Fruit fly (Drosophila melanogaster) whole organism, embryonic: ENCODE measurements around the gene lute.

ENCODE experiments used
- Atf-2 ChIP-seq: fragments of 200-800 bp; sonication (Bioruptor generic); optimal IDR thresholded peaks from 2 replicates; lab custom pipeline; 2016; ENCODE audit warnings: missing biosample characterization, missing genetic modification characterization
- CG1024 ChIP-seq: fragments of 200-800 bp; sonication (Bioruptor generic); IDR thresholded peaks from 2 replicates; pipeline ENCODE4 v1.3.6; 2022; ENCODE audit warnings: missing biosample characterization, missing genetic modification characterization
- CG11723 ChIP-seq: fragments of 200-800 bp; sonication (Bioruptor generic); optimal IDR thresholded peaks from 2 replicates; lab custom pipeline; 2017; ENCODE audit warnings: missing biosample characterization, mild to moderate bottlenecking, missing genetic modification characterization
- CG12104 ChIP-seq: fragments of 200-800 bp; sonication (Bioruptor generic); optimal IDR thresholded peaks from 3 replicates; lab custom pipeline; 2016; ENCODE audit warnings: missing biosample characterization, missing genetic modification characterization
- CG12219 ChIP-seq: fragments of 200-800 bp; sonication (Bioruptor generic); optimal IDR thresholded peaks from 3 replicates; lab custom pipeline; 2018; ENCODE audit warnings: missing biosample characterization, mild to moderate bottlenecking, missing genetic modification characterization
- CG1529 ChIP-seq: fragments of 200-800 bp; sonication (Bioruptor generic); optimal IDR thresholded peaks from 3 replicates; lab custom pipeline; 2018; ENCODE audit warnings: missing biosample characterization, missing genetic modification characterization
- CG15696 ChIP-seq: fragments of 200-800 bp; sonication (Bioruptor generic); optimal IDR thresholded peaks from 2 replicates; lab custom pipeline; 2019; ENCODE audit warnings: missing biosample characterization, mild to moderate bottlenecking, missing genetic modification characterization, moderate library complexity
- CG17612 ChIP-seq: fragments of 200-800 bp; sonication (Bioruptor generic); IDR thresholded peaks from 2 replicates; pipeline ENCODE4 v1.3.6; 2022; ENCODE audit warnings: missing biosample characterization, missing genetic modification characterization
- CG34422 ChIP-seq: fragments of 200-800 bp; sonication (Bioruptor generic); IDR thresholded peaks from 3 replicates; pipeline ENCODE4 v1.3.6; 2022; ENCODE audit warnings: missing biosample characterization, missing genetic modification characterization
- CG4424 ChIP-seq: fragments of 200-800 bp; sonication (Bioruptor generic); optimal IDR thresholded peaks from 3 replicates; lab custom pipeline; 2016; ENCODE audit warnings: missing biosample characterization, missing genetic modification characterization
- CG9437 ChIP-seq: fragments of 200-800 bp; sonication (Bioruptor generic); optimal IDR thresholded peaks from 2 replicates; lab custom pipeline; 2018; ENCODE audit warnings: missing biosample characterization, mild to moderate bottlenecking, missing genetic modification characterization
- CG9817 ChIP-seq: fragments of 200-800 bp; sonication (Bioruptor generic); optimal IDR thresholded peaks from 2 replicates; lab custom pipeline; 2018; ENCODE audit warnings: missing biosample characterization, mild to moderate bottlenecking, missing genetic modification characterization, moderate library complexity
- CHES-1-like ChIP-seq: fragments of 200-800 bp; sonication (Bioruptor generic); optimal IDR thresholded peaks from 2 replicates; lab custom pipeline; 2016; ENCODE audit warnings: missing biosample characterization, missing genetic modification characterization
- D19B ChIP-seq: fragments of 200-800 bp; sonication (Bioruptor generic); optimal IDR thresholded peaks from 2 replicates; lab custom pipeline; 2017; ENCODE audit warnings: missing biosample characterization, mild to moderate bottlenecking, missing genetic modification characterization
- Dad ChIP-seq: fragments of 200-800 bp; sonication (Bioruptor generic); optimal IDR thresholded peaks from 3 replicates; lab custom pipeline; 2016; ENCODE audit warnings: missing biosample characterization, missing genetic modification characterization
- Dip3 ChIP-seq: fragments of 200-800 bp; sonication (Bioruptor generic); optimal IDR thresholded peaks from 3 replicates; lab custom pipeline; 2016; ENCODE audit warnings: missing biosample characterization, missing genetic modification characterization
- ERR ChIP-seq: fragments of 200-800 bp; sonication (Bioruptor generic); optimal IDR thresholded peaks from 2 replicates; lab custom pipeline; 2016; ENCODE audit warnings: missing biosample characterization, missing genetic modification characterization
- Ets97D ChIP-seq: fragments of 200-800 bp; sonication (Bioruptor generic); optimal IDR thresholded peaks from 3 replicates; lab custom pipeline; 2016; ENCODE audit warnings: missing biosample characterization, missing genetic modification characterization
- Hmx ChIP-seq: fragments of 200-800 bp; sonication (Bioruptor generic); optimal IDR thresholded peaks from 2 replicates; lab custom pipeline; 2016; ENCODE audit warnings: missing biosample characterization, missing genetic modification characterization
- Jarid2 ChIP-seq: fragments of 200-800 bp; sonication (Bioruptor generic); optimal IDR thresholded peaks from 3 replicates; lab custom pipeline; 2017; ENCODE audit warnings: mild to moderate bottlenecking, missing biosample characterization, missing genetic modification reagents, missing genetic modification characterization
- Lim3 ChIP-seq: fragments of 200-800 bp; sonication (Bioruptor generic); IDR thresholded peaks from 2 replicates; pipeline ENCODE4 v1.3.6; 2022; ENCODE audit warnings: missing biosample characterization, missing genetic modification characterization
- Myb ChIP-seq: fragments of 200-800 bp; sonication (Bioruptor generic); optimal IDR thresholded peaks from 2 replicates; lab custom pipeline; 2016; ENCODE audit warnings: missing biosample characterization, missing genetic modification characterization
- Nf-YC ChIP-seq: fragments of 200-800 bp; optimal IDR thresholded peaks from 3 replicates; lab custom pipeline; 2019; ENCODE audit warnings: missing biosample characterization, mild to moderate bottlenecking, missing genetic modification characterization, moderate library complexity
- Oli ChIP-seq: fragments of 200-800 bp; sonication (Bioruptor generic); optimal IDR thresholded peaks from 2 replicates; lab custom pipeline; 2018; ENCODE audit warnings: missing biosample characterization, mild to moderate bottlenecking, missing genetic modification characterization, moderate library complexity
- bbx ChIP-seq: fragments of 200-800 bp; sonication (Bioruptor generic); IDR thresholded peaks from 2 replicates; pipeline ENCODE4 v1.3.6; 2022; ENCODE audit warnings: missing biosample characterization, missing genetic modification characterization; ENCODE audit not compliant: partially characterized antibody
- cato ChIP-seq: fragments of 200-800 bp; sonication (Bioruptor generic); optimal IDR thresholded peaks from 2 replicates; lab custom pipeline; 2016; ENCODE audit warnings: missing biosample characterization, missing genetic modification characterization, borderline replicate concordance
- cg ChIP-seq: fragments of 200-800 bp; sonication (Bioruptor generic); optimal IDR thresholded peaks from 3 replicates; lab custom pipeline; 2019; ENCODE audit warnings: missing biosample characterization, mild to moderate bottlenecking, missing genetic modification characterization, moderate library complexity
- chn ChIP-seq: fragments of 200-800 bp; sonication (Bioruptor generic); optimal IDR thresholded peaks from 2 replicates; lab custom pipeline; 2016; ENCODE audit warnings: missing biosample characterization, missing genetic modification characterization
- dmrt99B ChIP-seq: fragments of 200-800 bp; sonication (Bioruptor generic); optimal IDR thresholded peaks from 2 replicates; lab custom pipeline; 2018; ENCODE audit warnings: missing biosample characterization, mild to moderate bottlenecking, missing genetic modification characterization, moderate library complexity
- dysf ChIP-seq: fragments of 200-800 bp; sonication (Bioruptor generic); IDR thresholded peaks from 3 replicates; pipeline ENCODE4 v1.3.6; 2022; ENCODE audit warnings: missing biosample characterization, missing genetic modification characterization
- ftz-f1 ChIP-seq: fragments of 200-800 bp; sonication (Bioruptor generic); optimal IDR thresholded peaks from 2 replicates; lab custom pipeline; 2016; ENCODE audit warnings: missing biosample characterization, missing genetic modification characterization
- gfzf ChIP-seq: fragments of 200-800 bp; sonication (Bioruptor generic); optimal IDR thresholded peaks from 2 replicates; lab custom pipeline; 2016; ENCODE audit warnings: missing biosample characterization, mild to moderate bottlenecking, missing genetic modification characterization, moderate library complexity
- grn ChIP-seq: fragments of 200-800 bp; sonication (Bioruptor generic); optimal IDR thresholded peaks from 3 replicates; lab custom pipeline; 2017; ENCODE audit warnings: missing biosample characterization, missing genetic modification characterization
- hbn ChIP-seq: fragments of 200-800 bp; sonication (Bioruptor generic); IDR thresholded peaks from 2 replicates; pipeline ENCODE4 v1.3.6; 2022; ENCODE audit warnings: missing biosample characterization, missing genetic modification characterization; ENCODE audit not compliant: partially characterized antibody
- her ChIP-seq: fragments of 200-800 bp; sonication (Bioruptor generic); optimal IDR thresholded peaks from 2 replicates; lab custom pipeline; 2016; ENCODE audit warnings: missing biosample characterization, missing genetic modification characterization
- klu ChIP-seq: fragments of 200-800 bp; sonication (Bioruptor generic); IDR thresholded peaks from 2 replicates; pipeline ENCODE4 v1.3.6; 2022; ENCODE audit warnings: missing biosample characterization, missing genetic modification characterization
- lov ChIP-seq, 2 experiments: fragments of 200-800 bp in 1 of 2; fragments of >200 bp in 1 of 2; sonication (Bioruptor generic) in 1 of 2; IDR thresholded peaks in 1 of 2; optimal IDR thresholded peaks in 1 of 2; 2 replicates in 1 of 2; 3 replicates in 1 of 2; pipeline versions ENCODE4 v1.3.6 to Lab custom; 2017 to 2022; ENCODE audit warnings: missing biosample characterization in 1 of 2, missing genetic modification characterization in 1 of 2
- mam ChIP-seq: fragments of 200-800 bp; sonication (Bioruptor generic); optimal IDR thresholded peaks from 3 replicates; lab custom pipeline; 2016; ENCODE audit warnings: missing biosample characterization, missing genetic modification characterization
- onecut ChIP-seq: fragments of 200-800 bp; sonication (Bioruptor generic); IDR thresholded peaks from 2 replicates; pipeline ENCODE4 v1.3.6; 2022; ENCODE audit warnings: missing biosample characterization, missing genetic modification characterization
- pan ChIP-seq, 4 experiments: fragments of >200 bp in 3 of 4; fragments of 200-800 bp in 1 of 4; sonication (Bioruptor generic) in 1 of 4; optimal IDR thresholded peaks in 3 of 4; IDR thresholded peaks in 1 of 4; 2 replicates each; pipeline versions ENCODE4 v1.3.6 to Lab custom; 2017 to 2022; ENCODE audit warnings: missing biosample characterization in 2 of 4, missing genetic modification characterization in 2 of 4, mixed read lengths in 1 of 4
- psq ChIP-seq: fragments of 200-800 bp; sonication (Bioruptor generic); optimal IDR thresholded peaks from 2 replicates; lab custom pipeline; 2017; ENCODE audit warnings: missing biosample characterization, missing genetic modification characterization
- repo ChIP-seq: fragments of 200-800 bp; sonication (Bioruptor generic); optimal IDR thresholded peaks from 2 replicates; lab custom pipeline; 2016; ENCODE audit warnings: missing biosample characterization, missing genetic modification characterization
- sens-2 ChIP-seq: fragments of 200-800 bp; sonication (Bioruptor generic); IDR thresholded peaks from 2 replicates; pipeline ENCODE4 v1.3.6; 2022; ENCODE audit warnings: missing biosample characterization, missing genetic modification characterization
- sqz ChIP-seq: fragments of 200-800 bp; sonication (Bioruptor generic); optimal IDR thresholded peaks from 3 replicates; lab custom pipeline; 2018; ENCODE audit warnings: missing biosample characterization, mild to moderate bottlenecking, missing genetic modification characterization
- ssp ChIP-seq: fragments of 200-800 bp; sonication (Bioruptor generic); IDR thresholded peaks from 2 replicates; pipeline ENCODE4 v1.3.6; 2022; ENCODE audit warnings: missing biosample characterization, missing genetic modification characterization
- stwl ChIP-seq: fragments of 200-800 bp; sonication (Bioruptor generic); optimal IDR thresholded peaks from 3 replicates; lab custom pipeline; 2018; ENCODE audit warnings: missing biosample characterization, mild to moderate bottlenecking, missing genetic modification characterization, moderate library complexity
- usp ChIP-seq: fragments of >200 bp; optimal IDR thresholded peaks from 2 replicates; lab custom pipeline; 2017; ENCODE audit warnings: missing biosample characterization, missing genetic modification characterization

Gene lute

dm6 chr3R:17386168-17386819 lies 6.5 kb downstream of the lute start (continued):
- TF ChIP-seq dmrt99B, result peak; percentile 85
- peak; percentile 48 for TF ChIP-seq ssp (GFP tag; lab: Robert Waterston, UW)
- peak; percentile 17 for TF ChIP-seq sqz
- TF ChIP-seq Ets97D (GFP tag; lab: Kevin White, UChicago), result no peak
- TF ChIP-seq CG1024 (GFP tag; lab: Robert Waterston, UW), result peak; percentile 28; the same call in 1 of the 2 replicates
- TF ChIP-seq grn, result no peak
- TF ChIP-seq, all 482 proteins: peak for 287

dm6 chr3R:17391313-17391845 lies 11.6 kb downstream of the lute start, which contains the start of the genes Brf and sds22:
Brf (minus strand) TSS chr3R:17391337.
sds22 (plus strand) TSS chr3R:17391594.
- TF ChIP-seq lov (optimal IDR thresholded peaks at IDR 0.05; lab: Kevin White, UChicago) (no peak), lov (GFP tag; IDR thresholded peaks at IDR 0.05; lab: Robert Waterston, UW) (peak; percentile 86; the same call in 2 of the 3 replicates), klu (GFP tag; lab: Robert Waterston, UW) (peak; percentile 94), psq (GFP tag; lab: Kevin White, UChicago) (peak; percentile 85), CG9437 (peak; percentile 88), Lim3 (GFP tag; lab: Robert Waterston, UW) (no peak), Hmx (peak; percentile 90), Myb (GFP tag; lab: Kevin White, UChicago) (peak; percentile 81), CG1529 (GFP tag; lab: Kevin White, UChicago) (peak; percentile 86), mam (peak; percentile 97), Jarid2 (GFP tag; lab: Kevin White, UChicago) (peak; percentile 62), CG34422 (GFP tag; lab: Robert Waterston, UW) (peak; percentile 97), gfzf (peak; percentile 34), Dad (GFP tag; lab: Kevin White, UChicago) (peak; percentile 95), onecut (GFP tag; lab: Robert Waterston, UW) (peak; percentile 79), pan (optimal IDR thresholded peaks at IDR 0.05; lab: Kevin White, UChicago) (no peak), pan (GFP tag; optimal IDR thresholded peaks at IDR 0.05 in 1 of 2, IDR thresholded peaks at IDR 0.05 in 1 of 2) (peak in 1 of 2 experiments; percentile 93), CG11723 (GFP tag; lab: Kevin White, UChicago) (peak; percentile 88), Atf-2 (peak; percentile 94), hbn (GFP tag; lab: Robert Waterston, UW) (peak; percentile 72), ERR (GFP tag; lab: Kevin White, UChicago) (peak; percentile 89), CG12104 (peak; percentile 94), ftz-f1 (peak; percentile 72), CHES-1-like (GFP tag; lab: Kevin White, UChicago) (peak; percentile 93), CG9817 (tag; lab: Kevin White, UChicago) (peak; percentile 98), her (GFP tag; lab: Kevin White, UChicago) (peak; percentile 88), cato (GFP tag; lab: Kevin White, UChicago) (peak; percentile 89), chn (GFP tag; lab: Kevin White, UChicago) (peak; percentile 97), D19B (GFP tag; lab: Kevin White, UChicago) (peak; percentile 87), Oli (tag; lab: Kevin White, UChicago) (peak; percentile 92), bbx (GFP tag; lab: Robert Waterston, UW) (peak; percentile 39; the same call in 1 of the 2 replicates), CG12219 (GFP tag; lab: Kevin White, UChicago) (peak; percentile 86), dysf (peak; percentile 96), sens-2 (GFP tag; lab: Robert Waterston, UW) (peak; percentile 87; the same call in 1 of the 2 replicates), Dip3 (GFP tag; lab: Kevin White, UChicago) (peak; percentile 97), cg (no peak), repo (GFP tag; lab: Kevin White, UChicago) (peak; percentile 90), CG4424 (GFP tag; lab: Kevin White, UChicago) (peak; percentile 96), usp (GFP tag; lab: Kevin White, UChicago) (no peak), CG15696 (peak; percentile 98), CG17612 (GFP tag; lab: Robert Waterston, UW) (peak; percentile 75; the same call in 1 of the 2 replicates), Nf-YC (tag; lab: Kevin White, UChicago) (peak; percentile 89), stwl (peak; percentile 90)
